Fruit fly (Drosophila melanogaster): ENCODE data around the gene CG32687.

CG32687 gene

dm6 chrX:10460506-10461114 lies 26.4 kb downstream of the CG32687 start, which contains the start of gene Neb-cGP (continued):
- TF ChIP-seq chinmo (GFP tag; IDR thresholded peaks at IDR 0.05; ENCODE audit: partially characterized antibody): peak; percentile 91; the same call in 2 of the 4 replicates
- TF ChIP-seq nerfin-1 (tag; optimal IDR thresholded peaks at IDR 0.05): peak; percentile 10
- peak; percentile 22 for TF ChIP-seq CG18011 (GFP tag; optimal IDR thresholded peaks at IDR 0.05)
- peak; percentile 31 to 99 for TF ChIP-seq Pdp1 (GFP tag; optimal IDR thresholded peaks at IDR 0.05)
- peak; percentile 45 for TF ChIP-seq CG30020 (tag; optimal IDR thresholded peaks at IDR 0.05)
- peak; percentile 13 for TF ChIP-seq CG4328 (GFP tag; optimal IDR thresholded peaks at IDR 0.05)
- peak; percentile 97 for TF ChIP-seq CG13287 (GFP tag; IDR thresholded peaks at IDR 0.05; ENCODE audit: partially characterized antibody)
- TF ChIP-seq salm (tag; optimal IDR thresholded peaks at IDR 0.05): peak; percentile 24
- TF ChIP-seq CoRest (tag; optimal IDR thresholded peaks at IDR 0.05): peak; percentile 72
- TF ChIP-seq CG10366 (GFP tag; IDR thresholded peaks at IDR 0.05): peak; percentile 32
- TF ChIP-seq CG11723 (GFP tag; optimal IDR thresholded peaks at IDR 0.05): peak; percentile 25
- peak; percentile 50; the same call in 1 of the 2 replicates for TF ChIP-seq CG14014 (GFP tag; IDR thresholded peaks at IDR 0.05)
- TF ChIP-seq Atf3 (GFP tag; optimal IDR thresholded peaks at IDR 0.05): peak; percentile 4
- TF ChIP-seq Hmx (GFP tag; optimal IDR thresholded peaks at IDR 0.05): no peak
- TF ChIP-seq dysf (GFP tag; IDR thresholded peaks at IDR 0.05): peak; percentile 26; the same call in 2 of the 3 replicates
- TF ChIP-seq fd96Cb (tag; optimal IDR thresholded peaks at IDR 0.05): no peak
- TF ChIP-seq bcd (GFP tag; optimal IDR thresholded peaks at IDR 0.05): peak; percentile 56
- no peak for TF ChIP-seq CG5953 (GFP tag; IDR thresholded peaks at IDR 0.05)
- TF ChIP-seq Lhr (GFP tag; optimal IDR thresholded peaks at IDR 0.05): peak; percentile 75
- TF ChIP-seq CG7745 (tag; optimal IDR thresholded peaks at IDR 0.05): no peak
- peak; percentile 96 for TF ChIP-seq bbx (GFP tag; IDR thresholded peaks at IDR 0.05; ENCODE audit: partially characterized antibody)
- TF ChIP-seq Dref (GFP tag; IDR thresholded peaks at IDR 0.05): peak; percentile 98
- peak; percentile 36 for TF ChIP-seq MTF-1 (GFP tag; optimal IDR thresholded peaks at IDR 0.05; ENCODE audit: borderline replicate concordance)
- no peak for TF ChIP-seq Spps (tag; optimal IDR thresholded peaks at IDR 0.05)
- peak; percentile 96 for TF ChIP-seq amos (GFP tag; IDR thresholded peaks at IDR 0.05; ENCODE audit: partially characterized antibody)
- peak; percentile 94 for TF ChIP-seq ato (GFP tag; IDR thresholded peaks at IDR 0.05; ENCODE audit: partially characterized antibody)
- TF ChIP-seq CG12104 (GFP tag; optimal IDR thresholded peaks at IDR 0.05): no peak
- peak; percentile 70 for TF ChIP-seq CG14710 (tag; optimal IDR thresholded peaks at IDR 0.05)
- TF ChIP-seq CG18599 (GFP tag; optimal IDR thresholded peaks at IDR 0.05): peak; percentile 75
- TF ChIP-seq cg (GFP tag; optimal IDR thresholded peaks at IDR 0.05): no peak
- TF ChIP-seq CG8765 (GFP tag; IDR thresholded peaks at IDR 0.05): no peak
- no peak for TF ChIP-seq ham (GFP tag; IDR thresholded peaks at IDR 0.05)
- TF ChIP-seq CG10274 (GFP tag; optimal IDR thresholded peaks at IDR 0.05): no peak
- peak; percentile 97 for TF ChIP-seq Dp (GFP tag; optimal IDR thresholded peaks at IDR 0.05)
- TF ChIP-seq CG7556 (GFP tag; optimal IDR thresholded peaks at IDR 0.05): peak; percentile 20
- TF ChIP-seq NfI (GFP tag; optimal IDR thresholded peaks at IDR 0.05): peak; percentile 71
- peak; percentile 87 for TF ChIP-seq mld (GFP tag; IDR thresholded peaks at IDR 0.05; ENCODE audit: partially characterized antibody)
- peak; percentile 61 for TF ChIP-seq CG18764 (GFP tag; optimal IDR thresholded peaks at IDR 0.05)
- TF ChIP-seq CG11695 (GFP tag; IDR thresholded peaks at IDR 0.05): no peak
- TF ChIP-seq ab (GFP tag; optimal IDR thresholded peaks at IDR 0.05): no peak
- peak; percentile 91 for TF ChIP-seq Dll (GFP tag; IDR thresholded peaks at IDR 0.05; ENCODE audit: partially characterized antibody)
- TF ChIP-seq sc (optimal IDR thresholded peaks at IDR 0.05): no peak
- no peak for TF ChIP-seq sc (GFP tag; optimal IDR thresholded peaks at IDR 0.05)
- TF ChIP-seq maf-S (GFP tag; optimal IDR thresholded peaks at IDR 0.05): peak; percentile 47
- no peak for TF ChIP-seq Taf1 (GFP tag; IDR thresholded peaks at IDR 0.05)
- peak; percentile 55 for TF ChIP-seq CG30403 (GFP tag; optimal IDR thresholded peaks at IDR 0.05)
- TF ChIP-seq nom (GFP tag; optimal IDR thresholded peaks at IDR 0.05): peak; percentile 35
- no peak for TF ChIP-seq eve (GFP tag; optimal IDR thresholded peaks at IDR 0.05)
- peak; percentile 45 for TF ChIP-seq CG8924 (tag; optimal IDR thresholded peaks at IDR 0.05)
